Fruit fly (Drosophila melanogaster) Kc167 (cell line): ENCODE results near the gene CG43850.

ENCODE experiments used
- h ChIP-seq: fragments of >200 bp; optimal IDR thresholded peaks from 3 replicates; lab custom pipeline; 2018; ENCODE audit warnings: missing external identifiers
- insv ChIP-seq: fragments of >200 bp; optimal IDR thresholded peaks from 3 replicates; lab custom pipeline; 2018; ENCODE audit warnings: missing external identifiers
- ttk ChIP-seq: sonication (Bioruptor generic); optimal IDR thresholded peaks from 2 replicates; lab custom pipeline; 2017; ENCODE audit warnings: missing external identifiers

DNA sequence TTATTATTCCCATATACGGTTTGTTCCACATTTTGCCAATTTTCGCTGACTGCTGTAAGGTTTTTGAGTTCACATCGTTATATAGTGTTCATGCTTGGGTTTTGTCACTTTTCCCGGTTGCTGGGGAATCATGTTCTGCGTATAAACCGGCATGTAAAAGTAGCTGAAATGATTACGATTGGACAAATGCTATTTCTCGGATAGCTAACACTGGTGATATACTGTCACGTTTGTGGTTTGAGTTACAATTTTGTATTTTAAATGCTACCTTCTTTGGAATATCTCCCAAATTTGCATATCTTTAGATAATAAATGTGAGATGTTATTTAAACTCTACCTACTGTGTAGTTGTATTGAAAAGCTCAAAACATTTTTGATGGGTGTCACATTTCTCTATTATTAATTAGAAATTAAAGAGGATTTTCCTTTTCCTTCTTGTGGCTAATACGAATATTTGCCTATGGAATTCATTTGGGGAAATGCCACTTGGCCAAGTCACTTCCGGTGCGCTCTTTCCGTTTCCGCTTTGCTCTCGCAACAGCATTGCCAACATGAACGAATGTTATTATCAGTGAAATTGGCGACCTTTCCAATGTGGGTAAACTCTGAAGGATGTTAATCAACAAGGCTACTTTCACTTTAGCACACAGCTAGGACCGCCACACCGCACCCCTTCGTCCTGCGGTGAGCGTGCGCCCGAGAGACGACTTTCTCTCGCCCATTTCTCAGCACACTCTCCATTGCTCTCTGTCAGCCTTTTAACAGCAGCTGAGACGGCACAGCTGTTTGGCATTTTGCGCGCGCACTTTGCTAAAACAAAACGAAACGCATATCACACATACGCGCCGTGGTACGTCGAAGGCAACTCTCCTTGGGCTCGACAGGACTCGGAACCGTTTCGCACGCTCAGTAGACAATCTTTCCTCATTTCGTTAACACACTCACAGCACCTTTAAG is at the start of gene CG43850, which contains the start of the genes CG16956 and CG42784:
- no peak for TF ChIP-seq ttk (lab: Kevin White, UChicago)
- TF ChIP-seq h (lab: Kevin White, UChicago), result no peak
- no peak for TF ChIP-seq insv
